Fruit fly (Drosophila melanogaster) whole organism, embryonic: Measurements from ENCODE around the gene CG7298.

Experiments
- Abd-B ChIP-seq: fragments of 200-800 bp; sonication (Bioruptor generic); optimal IDR thresholded peaks from 2 replicates; lab custom pipeline; 2018; ENCODE audit warnings: missing biosample characterization, mild to moderate bottlenecking, missing genetic modification characterization, moderate library complexity
- Asciz ChIP-seq: fragments of 200-800 bp; sonication (Bioruptor generic); optimal IDR thresholded peaks from 2 replicates; lab custom pipeline; 2017; ENCODE audit warnings: missing biosample characterization, mild to moderate bottlenecking, missing genetic modification characterization, missing genetic modification reagents
- Atf6 ChIP-seq: fragments of 200-800 bp; sonication (Bioruptor generic); IDR thresholded peaks from 2 replicates; pipeline ENCODE4 v1.3.6; 2022; ENCODE audit warnings: missing biosample characterization, missing genetic modification characterization
- CG10431 ChIP-seq: fragments of 200-800 bp; sonication (Bioruptor generic); optimal IDR thresholded peaks from 3 replicates; lab custom pipeline; 2018; ENCODE audit warnings: missing biosample characterization, mild to moderate bottlenecking, missing genetic modification characterization
- CG11695 ChIP-seq: fragments of 200-800 bp; sonication (Bioruptor generic); IDR thresholded peaks from 3 replicates; pipeline ENCODE4 v1.3.6; 2022; ENCODE audit warnings: missing biosample characterization, missing genetic modification characterization
- CG15269 ChIP-seq: fragments of 200-800 bp; sonication (Bioruptor generic); optimal IDR thresholded peaks from 2 replicates; lab custom pipeline; 2018; ENCODE audit warnings: missing biosample characterization, mild to moderate bottlenecking, missing genetic modification characterization, moderate library complexity
- CG1602 ChIP-seq: fragments of 200-800 bp; sonication (Bioruptor generic); optimal IDR thresholded peaks from 3 replicates; lab custom pipeline; 2016; ENCODE audit warnings: missing biosample characterization, missing genetic modification characterization
- CG17802 ChIP-seq: fragments of 200-800 bp; sonication (Bioruptor generic); optimal IDR thresholded peaks from 2 replicates; lab custom pipeline; 2018; ENCODE audit warnings: missing biosample characterization, mild to moderate bottlenecking, missing genetic modification characterization, moderate library complexity
- CG18476 ChIP-seq: fragments of 200-800 bp; sonication (Bioruptor generic); optimal IDR thresholded peaks from 2 replicates; lab custom pipeline; 2016; ENCODE audit warnings: missing biosample characterization, mild to moderate bottlenecking, missing genetic modification characterization
- CG3163 ChIP-seq: fragments of 200-800 bp; sonication (Bioruptor generic); optimal IDR thresholded peaks from 3 replicates; lab custom pipeline; 2016; ENCODE audit warnings: missing biosample characterization, missing genetic modification characterization
- CG5953 ChIP-seq: fragments of 200-800 bp; sonication (Bioruptor generic); IDR thresholded peaks from 2 replicates; pipeline ENCODE4 v1.3.6; 2022; ENCODE audit warnings: missing biosample characterization, missing genetic modification characterization
- CG6272 ChIP-seq: fragments of 200-800 bp; sonication (Bioruptor generic); IDR thresholded peaks from 2 replicates; pipeline ENCODE4 v1.3.6; 2022; ENCODE audit warnings: missing biosample characterization, missing genetic modification characterization
- CG6689 ChIP-seq: fragments of 200-800 bp; sonication (Bioruptor generic); IDR thresholded peaks from 2 replicates; pipeline ENCODE4 v1.3.6; 2022; ENCODE audit warnings: missing biosample characterization, missing genetic modification characterization
- CG7372 ChIP-seq: fragments of 200-800 bp; sonication (Bioruptor generic); IDR thresholded peaks from 2 replicates; pipeline ENCODE4 v1.3.6; 2022; ENCODE audit warnings: missing biosample characterization, missing genetic modification characterization
- CG9215 ChIP-seq: fragments of 200-800 bp; sonication (Bioruptor generic); IDR thresholded peaks from 2 replicates; pipeline ENCODE4 v1.3.6; 2022; ENCODE audit warnings: missing biosample characterization, missing genetic modification characterization
- CG9727 ChIP-seq: fragments of 200-800 bp; sonication (Bioruptor generic); optimal IDR thresholded peaks from 3 replicates; lab custom pipeline; 2017; ENCODE audit warnings: missing biosample characterization, mild to moderate bottlenecking, missing genetic modification characterization
- CG9817 ChIP-seq: fragments of 200-800 bp; sonication (Bioruptor generic); optimal IDR thresholded peaks from 2 replicates; lab custom pipeline; 2018; ENCODE audit warnings: missing biosample characterization, mild to moderate bottlenecking, missing genetic modification characterization, moderate library complexity
- CG9876 ChIP-seq: fragments of 200-800 bp; sonication (Bioruptor generic); optimal IDR thresholded peaks from 2 replicates; lab custom pipeline; 2016; ENCODE audit warnings: missing biosample characterization, missing genetic modification characterization
- Chrac-16 ChIP-seq: fragments of 200-800 bp; sonication (Bioruptor generic); optimal IDR thresholded peaks from 3 replicates; lab custom pipeline; 2016; ENCODE audit warnings: missing biosample characterization, missing genetic modification characterization
- D19B ChIP-seq: fragments of 200-800 bp; sonication (Bioruptor generic); optimal IDR thresholded peaks from 2 replicates; lab custom pipeline; 2017; ENCODE audit warnings: missing biosample characterization, mild to moderate bottlenecking, missing genetic modification characterization
- Dll ChIP-seq: fragments of 200-800 bp; sonication (Bioruptor generic); IDR thresholded peaks from 4 replicates; pipeline ENCODE4 v1.3.6; 2022; ENCODE audit warnings: missing biosample characterization, missing genetic modification characterization; ENCODE audit not compliant: partially characterized antibody
- HLH4C ChIP-seq: fragments of 200-800 bp; sonication (Bioruptor generic); IDR thresholded peaks from 3 replicates; pipeline ENCODE4 v1.3.6; 2022; ENCODE audit warnings: missing biosample characterization, missing genetic modification characterization; ENCODE audit not compliant: partially characterized antibody
- Hr3 ChIP-seq: fragments of 200-800 bp; sonication (Bioruptor generic); optimal IDR thresholded peaks from 3 replicates; lab custom pipeline; 2016; ENCODE audit warnings: missing biosample characterization, missing genetic modification characterization
- Hsf ChIP-seq: fragments of 200-800 bp; sonication (Bioruptor generic); optimal IDR thresholded peaks from 3 replicates; lab custom pipeline; 2016; ENCODE audit warnings: missing biosample characterization, missing genetic modification characterization
- Kr ChIP-seq: fragments of 200-800 bp; sonication (Bioruptor generic); optimal IDR thresholded peaks from 2 replicates; lab custom pipeline; 2017; ENCODE audit warnings: missing biosample characterization, mild to moderate bottlenecking, missing genetic modification characterization
- Med ChIP-seq: fragments of 200-800 bp; sonication (Bioruptor generic); peaks from one replicate; lab custom pipeline; 2016; ENCODE audit warnings: missing biosample characterization, missing genetic modification characterization, mild to moderate bottlenecking, inconsistent platforms, moderate library complexity
- NC2α ChIP-seq: fragments of 200-800 bp; sonication (Bioruptor generic); optimal IDR thresholded peaks from 2 replicates; lab custom pipeline; 2016; ENCODE audit warnings: missing biosample characterization, missing genetic modification characterization
- Nf-YB ChIP-seq: fragments of 200-800 bp; sonication (Bioruptor generic); optimal IDR thresholded peaks from 3 replicates; lab custom pipeline; 2019; ENCODE audit warnings: missing biosample characterization, mild to moderate bottlenecking, missing genetic modification characterization, moderate library complexity
- Taf1 ChIP-seq: fragments of 200-800 bp; sonication (Bioruptor generic); IDR thresholded peaks from 2 replicates; pipeline ENCODE4 v1.3.6; 2022; ENCODE audit warnings: missing biosample characterization, missing genetic modification characterization
- Xbp1 ChIP-seq: fragments of 200-800 bp; sonication (Bioruptor generic); optimal IDR thresholded peaks from 3 replicates; lab custom pipeline; 2016; ENCODE audit warnings: missing biosample characterization, mild to moderate bottlenecking, missing genetic modification characterization
- ase ChIP-seq: fragments of 200-800 bp; sonication (Bioruptor generic); IDR thresholded peaks from 3 replicates; pipeline ENCODE4 v1.3.6; 2022; ENCODE audit warnings: missing biosample characterization, missing genetic modification characterization
- br ChIP-seq: fragments of >200 bp; optimal IDR thresholded peaks from 2 replicates; lab custom pipeline; 2017
- cato ChIP-seq: fragments of 200-800 bp; sonication (Bioruptor generic); optimal IDR thresholded peaks from 2 replicates; lab custom pipeline; 2016; ENCODE audit warnings: missing biosample characterization, missing genetic modification characterization, borderline replicate concordance
- croc ChIP-seq: fragments of 200-800 bp; sonication (Bioruptor generic); conservative IDR thresholded peaks from 3 replicates; pipeline ENCODE4 v1.3.6; 2022; ENCODE audit warnings: missing biosample characterization, missing genetic modification characterization
- fd3F ChIP-seq: fragments of 200-800 bp; sonication (Bioruptor generic); optimal IDR thresholded peaks from 2 replicates; lab custom pipeline; 2018; ENCODE audit warnings: missing biosample characterization, mild to moderate bottlenecking, missing genetic modification characterization, moderate library complexity
- fru ChIP-seq: fragments of >200 bp; optimal IDR thresholded peaks from 2 replicates; lab custom pipeline; 2017
- gce ChIP-seq: fragments of 200-800 bp; sonication (Bioruptor generic); IDR thresholded peaks from 3 replicates; pipeline ENCODE4 v1.3.6; 2022; ENCODE audit warnings: missing biosample characterization, missing genetic modification characterization
- grn ChIP-seq: fragments of 200-800 bp; sonication (Bioruptor generic); optimal IDR thresholded peaks from 3 replicates; lab custom pipeline; 2017; ENCODE audit warnings: missing biosample characterization, missing genetic modification characterization
- jing ChIP-seq: fragments of 200-800 bp; sonication (Bioruptor generic); optimal IDR thresholded peaks from 2 replicates; lab custom pipeline; 2018; ENCODE audit warnings: missing biosample characterization, mild to moderate bottlenecking, missing genetic modification characterization
- kah ChIP-seq: fragments of 200-800 bp; sonication (Bioruptor generic); optimal IDR thresholded peaks from 2 replicates; lab custom pipeline; 2018; ENCODE audit warnings: missing biosample characterization, mild to moderate bottlenecking, missing genetic modification characterization
- kay ChIP-seq: fragments of 200-800 bp; sonication (Bioruptor generic); optimal IDR thresholded peaks from 2 replicates; lab custom pipeline; 2016; ENCODE audit warnings: missing biosample characterization, missing genetic modification characterization
- lmd ChIP-seq: fragments of 200-800 bp; sonication (Bioruptor generic); IDR thresholded peaks from 2 replicates; pipeline ENCODE4 v1.3.6; 2022; ENCODE audit warnings: missing biosample characterization, missing genetic modification characterization
- nau ChIP-seq: fragments of 200-800 bp; sonication (Bioruptor generic); optimal IDR thresholded peaks from 3 replicates; lab custom pipeline; 2017; ENCODE audit warnings: missing biosample characterization, mild to moderate bottlenecking, missing genetic modification characterization, missing genetic modification reagents
- nerfin-1 ChIP-seq: fragments of 200-800 bp; sonication (Bioruptor generic); optimal IDR thresholded peaks from 3 replicates; lab custom pipeline; 2019; ENCODE audit warnings: missing biosample characterization, mild to moderate bottlenecking, missing genetic modification characterization, moderate library complexity
- nerfin-2 ChIP-seq: fragments of 200-800 bp; sonication (Bioruptor generic); IDR thresholded peaks from 2 replicates; pipeline ENCODE4 v1.3.6; 2022; ENCODE audit warnings: missing biosample characterization, missing genetic modification characterization; ENCODE audit not compliant: partially characterized antibody
- org-1 ChIP-seq: fragments of 200-800 bp; sonication (Bioruptor generic); optimal IDR thresholded peaks from 2 replicates; lab custom pipeline; 2017; ENCODE audit warnings: missing biosample characterization, missing genetic modification characterization
- prd ChIP-seq, 3 experiments: fragments of >200 bp in 2 of 3; fragments of 200-800 bp in 1 of 3; sonication (Bioruptor generic) in 1 of 3; optimal IDR thresholded peaks in 2 of 3; IDR thresholded peaks in 1 of 3; 2 replicates in 2 of 3; 3 replicates in 1 of 3; pipeline versions ENCODE4 v1.3.6 to Lab custom; 2017 to 2022; ENCODE audit warnings: missing biosample characterization in 1 of 3, missing genetic modification characterization in 1 of 3
- repo ChIP-seq: fragments of 200-800 bp; sonication (Bioruptor generic); optimal IDR thresholded peaks from 2 replicates; lab custom pipeline; 2016; ENCODE audit warnings: missing biosample characterization, missing genetic modification characterization
- schlank ChIP-seq: fragments of 200-800 bp; sonication (Bioruptor generic); optimal IDR thresholded peaks from 2 replicates; lab custom pipeline; 2018; ENCODE audit warnings: missing biosample characterization, mild to moderate bottlenecking, missing genetic modification characterization
- sim ChIP-seq: fragments of 200-800 bp; sonication (Bioruptor generic); IDR thresholded peaks from 2 replicates; pipeline ENCODE4 v1.3.6; 2022; ENCODE audit warnings: missing biosample characterization, missing genetic modification characterization
- sqz ChIP-seq: fragments of 200-800 bp; sonication (Bioruptor generic); optimal IDR thresholded peaks from 3 replicates; lab custom pipeline; 2018; ENCODE audit warnings: missing biosample characterization, mild to moderate bottlenecking, missing genetic modification characterization
- tx ChIP-seq: fragments of 200-800 bp; sonication (Bioruptor generic); optimal IDR thresholded peaks from 2 replicates; lab custom pipeline; 2016; ENCODE audit warnings: missing biosample characterization, missing genetic modification characterization

The CG7298 gene

dm6 chr3L:20221412-20221864, 18.0 kb upstream of the CG7298 start, which contains the start of gene CG17145 (continued):
- TF ChIP-seq CG9817 (tag; lab: Kevin White, UChicago): no peak
- TF ChIP-seq br (lab: Kevin White, UChicago): no peak
- no peak for TF ChIP-seq gce (GFP tag; lab: Robert Waterston, UW)
- no peak for TF ChIP-seq CG3163 (GFP tag; lab: Kevin White, UChicago)
- TF ChIP-seq Atf6: peak; percentile 68
- no peak for TF ChIP-seq CG9215
- peak; percentile 96 for TF ChIP-seq D19B (GFP tag; lab: Kevin White, UChicago)
- no peak for TF ChIP-seq Med (GFP tag; lab: Kevin White, UChicago)
- peak; percentile 55 for TF ChIP-seq CG15269
- no peak for TF ChIP-seq CG9876
- TF ChIP-seq Asciz: no peak
- TF ChIP-seq CG5953 (GFP tag; lab: Robert Waterston, UW): no peak
- no peak for TF ChIP-seq Nf-YB
- TF ChIP-seq sim (GFP tag; lab: Robert Waterston, UW): no peak
- peak; percentile 7 for TF ChIP-seq CG9727 (GFP tag; lab: Kevin White, UChicago)
- TF ChIP-seq Taf1 (GFP tag; lab: Robert Waterston, UW): no peak
- TF ChIP-seq Kr: no peak
- TF ChIP-seq nau (GFP tag; lab: Kevin White, UChicago): no peak
- TF ChIP-seq Hr3 (GFP tag; lab: Kevin White, UChicago): no peak
- TF ChIP-seq cato (GFP tag; lab: Kevin White, UChicago): no peak
- TF ChIP-seq CG18476: no peak
- TF ChIP-seq jing (GFP tag; lab: Kevin White, UChicago): no peak
- TF ChIP-seq HLH4C (GFP tag; lab: Robert Waterston, UW): no peak
- TF ChIP-seq schlank (tag; lab: Kevin White, UChicago): no peak
- 0 out of 3 replicates have a peak, but pooled peaks have one; percentile 11 for TF ChIP-seq CG11695 (GFP tag; lab: Robert Waterston, UW)
- no peak for TF ChIP-seq org-1 (GFP tag; lab: Kevin White, UChicago)
- no peak for TF ChIP-seq repo
- no peak for TF ChIP-seq NC2α (GFP tag; lab: Kevin White, UChicago)
- TF ChIP-seq CG1602: no peak
- no peak for TF ChIP-seq Chrac-16 (GFP tag; lab: Kevin White, UChicago)
- TF ChIP-seq Dll (GFP tag; lab: Robert Waterston, UW): no peak
- no peak for TF ChIP-seq CG10431 (GFP tag; lab: Kevin White, UChicago)
- no peak for TF ChIP-seq croc (GFP tag; lab: Robert Waterston, UW)
- TF ChIP-seq Abd-B (GFP tag; lab: Kevin White, UChicago): no peak
- no peak for TF ChIP-seq CG17802 (tag; lab: Kevin White, UChicago)
- no peak for TF ChIP-seq nerfin-2 (GFP tag; lab: Robert Waterston, UW)
- TF ChIP-seq CG6689 (GFP tag; lab: Robert Waterston, UW): no peak
- no peak for TF ChIP-seq Xbp1 (GFP tag; lab: Kevin White, UChicago)
- no peak for TF ChIP-seq tx
- no peak for TF ChIP-seq ase (GFP tag; lab: Robert Waterston, UW)
- no peak for TF ChIP-seq nerfin-1
- TF ChIP-seq CG7372: no peak
- peak; percentile 50 for TF ChIP-seq grn
- TF ChIP-seq sqz (GFP tag; lab: Kevin White, UChicago): no peak
- no peak for TF ChIP-seq prd (optimal IDR thresholded peaks at IDR 0.05; lab: Kevin White, UChicago)
- TF ChIP-seq prd (GFP tag; IDR thresholded peaks at IDR 0.05; lab: Robert Waterston, UW): no peak
- TF ChIP-seq fru (lab: Kevin White, UChicago): no peak
- TF ChIP-seq kah (GFP tag; lab: Kevin White, UChicago): no peak
- TF ChIP-seq lmd (GFP tag; lab: Robert Waterston, UW): peak; percentile 5; the same call in 1 of the 2 replicates
- TF ChIP-seq fd3F: peak; percentile 7
- TF ChIP-seq kay: no peak
- no peak for TF ChIP-seq Hsf (GFP tag; lab: Kevin White, UChicago)
- TF ChIP-seq CG6272 (GFP tag; lab: Robert Waterston, UW): no peak
